Fruit fly (Drosophila melanogaster): ENCODE data around the gene dl.

dm6 chr2L:17485457-17485856 lies 35.3 kb upstream of the dl start, which contains the start of the genes CG43221 and CG43645:
- TF ChIP-seq psq (optimal IDR thresholded peaks at IDR 0.05) = no peak
- no peak for TF ChIP-seq pan (optimal IDR thresholded peaks at IDR 0.05)
- TF ChIP-seq Dll (optimal IDR thresholded peaks at IDR 0.05) = no peak

Data from whole organism.